Fruit fly (Drosophila melanogaster): ENCODE results near the gene Dhfr.

The Dhfr gene

dm6 chr3R:16510128-16510527 lies 29.2 kb downstream of the Dhfr start (continued):
- TF ChIP-seq peb (GFP tag; IDR thresholded peaks at IDR 0.05) (no peak), Hand (GFP tag; optimal IDR thresholded peaks at IDR 0.05) (peak; percentile 1), CG12744 (GFP tag; optimal IDR thresholded peaks at IDR 0.05) (no peak), sr (GFP tag; IDR thresholded peaks at IDR 0.05) (no peak), CG7963 (GFP tag; IDR thresholded peaks at IDR 0.05; ENCODE audit: partially characterized antibody) (no peak), CG34224 (GFP tag; IDR thresholded peaks at IDR 0.05; ENCODE audit: partially characterized antibody) (no peak), Ssrp (tag; optimal IDR thresholded peaks at IDR 0.05) (peak; percentile 40), HHEX (GFP tag; optimal IDR thresholded peaks at IDR 0.05) (peak; percentile 23), gsb (GFP tag; IDR thresholded peaks at IDR 0.05) (no peak), CG3995 (GFP tag; optimal IDR thresholded peaks at IDR 0.05) (no peak), CG14667 (GFP tag; IDR thresholded peaks at IDR 0.05) (no peak), CG9817 (tag; optimal IDR thresholded peaks at IDR 0.05) (peak; percentile 16), cas (GFP tag; IDR thresholded peaks at IDR 0.05) (no peak), Atf-2 (GFP tag; optimal IDR thresholded peaks at IDR 0.05) (no peak), MBD-R2 (GFP tag; IDR thresholded peaks at IDR 0.05) (no peak), CG17568 (GFP tag; optimal IDR thresholded peaks at IDR 0.05) (no peak), phol (tag; optimal IDR thresholded peaks at IDR 0.05) (peak; percentile 59), CG2202 (tag; optimal IDR thresholded peaks at IDR 0.05) (no peak), CG10267 (tag; optimal IDR thresholded peaks at IDR 0.05) (peak; percentile 37), CG6813 (GFP tag; optimal IDR thresholded peaks at IDR 0.05) (no peak), btn (GFP tag; optimal IDR thresholded peaks at IDR 0.05) (no peak), CG7987 (GFP tag; optimal IDR thresholded peaks at IDR 0.05) (no peak), Gug (GFP tag; IDR thresholded peaks at IDR 0.05) (no peak), luna (GFP tag; optimal IDR thresholded peaks at IDR 0.05) (no peak), GATAe (GFP tag; conservative IDR thresholded peaks at IDR 0.05) (no peak), CG3281 (GFP tag; optimal IDR thresholded peaks at IDR 0.05) (no peak), CG8281 (tag; optimal IDR thresholded peaks at IDR 0.05) (no peak), CG2678 (tag; optimal IDR thresholded peaks at IDR 0.05) (peak; percentile 67), CG4617 (GFP tag; optimal IDR thresholded peaks at IDR 0.05; ENCODE audit: borderline replicate concordance) (no peak), CG4360 (GFP tag; IDR thresholded peaks at IDR 0.05) (peak; percentile 29; the same call in 1 of the 2 replicates), p53 (GFP tag; optimal IDR thresholded peaks at IDR 0.05) (no peak), Bgb (GFP tag; IDR thresholded peaks at IDR 0.05; ENCODE audit: partially characterized antibody) (no peak), CG6272 (GFP tag; IDR thresholded peaks at IDR 0.05) (no peak), fu2 (GFP tag; optimal IDR thresholded peaks at IDR 0.05) (no peak), Hr39 (optimal IDR thresholded peaks at IDR 0.05) (no peak), yki (optimal IDR thresholded peaks at IDR 0.05) (no peak), CG1792 (GFP tag; optimal IDR thresholded peaks at IDR 0.05) (no peak), CG5245 (GFP tag; optimal IDR thresholded peaks at IDR 0.05) (no peak), trh (GFP tag; optimal IDR thresholded peaks at IDR 0.05) (no peak), HLH54F (GFP tag; optimal IDR thresholded peaks at IDR 0.05) (no peak), CG15073 (GFP tag; optimal IDR thresholded peaks at IDR 0.05) (no peak), ERR (GFP tag; optimal IDR thresholded peaks at IDR 0.05) (no peak), CG10431 (GFP tag; optimal IDR thresholded peaks at IDR 0.05) (no peak), CG10565 (GFP tag; optimal IDR thresholded peaks at IDR 0.05) (no peak), onecut (GFP tag; IDR thresholded peaks at IDR 0.05) (no peak), CG18599 (GFP tag; optimal IDR thresholded peaks at IDR 0.05) (peak; percentile 44), corto (GFP tag; optimal IDR thresholded peaks at IDR 0.05) (no peak), CG15269 (tag; optimal IDR thresholded peaks at IDR 0.05) (peak; percentile 30), CG17829 (tag; optimal IDR thresholded peaks at IDR 0.05) (peak; percentile 44), danr (GFP tag; IDR thresholded peaks at IDR 0.05) (no peak), CG4820 (GFP tag; optimal IDR thresholded peaks at IDR 0.05) (peak; percentile 10), Spps (tag; optimal IDR thresholded peaks at IDR 0.05) (peak; percentile 14)
